Worm (Caenorhabditis elegans) whole organism, late embryonic: ENCODE measurements around the gene srg-31.

ENCODE experiments used
- ceh-19 ChIP-seq: fragments of 200-800 bp; sonication (Bioruptor generic); optimal IDR thresholded peaks from 2 replicates; lab custom pipeline; 2018; ENCODE audit warnings: mild to moderate bottlenecking, missing genetic modification characterization, missing compliant biosample characterization
- pha-2 ChIP-seq: sonication (generic microtip); optimal IDR thresholded peaks from 2 replicates; lab custom pipeline; 2017; ENCODE audit warnings: mild to moderate bottlenecking, missing genetic modification characterization, missing compliant biosample characterization

- TF ChIP-seq ceh-19 (GFP tag; lab: Kevin White, UChicago), result no peak
- TF ChIP-seq pha-2 (tag; lab: Kevin White, UChicago), result no peak
These were observed 24.8 kb downstream of the srg-31 start, which contains the start of gene unc-68 for ce11 chrV:6928938-6929337.
